Fruit fly (Drosophila melanogaster): ENCODE results near the gene Ubi-p63E.

dm6 chr3L:3868014-3868413 is 35.0 kb downstream of the Ubi-p63E start:
- no peak for TF ChIP-seq cic (GFP tag; optimal IDR thresholded peaks at IDR 0.05)
- TF ChIP-seq toe (GFP tag; optimal IDR thresholded peaks at IDR 0.05), result no peak
- TF ChIP-seq CG12768 (GFP tag; optimal IDR thresholded peaks at IDR 0.05), result no peak
- no peak for TF ChIP-seq kay (GFP tag; ENCODE audit: borderline replicate concordance)
- TF ChIP-seq bab1 (GFP tag; optimal IDR thresholded peaks at IDR 0.05), result no peak
- no peak for TF ChIP-seq Crg-1 (GFP tag; optimal IDR thresholded peaks at IDR 0.05)
- no peak for TF ChIP-seq CG14711 (tag; optimal IDR thresholded peaks at IDR 0.05)
- TF ChIP-seq Clk (GFP tag; optimal IDR thresholded peaks at IDR 0.05), result no peak
